Fruit fly (Drosophila melanogaster) whole organism, pupa: ENCODE results near the gene Dhdds.

ENCODE experiments used
- CG10348 ChIP-seq: fragments of 200-800 bp; sonication (Bioruptor generic); IDR thresholded peaks from 2 replicates; pipeline ENCODE4 v1.3.6; 2022; ENCODE audit warnings: missing biosample characterization, missing genetic modification characterization
- CG12605 ChIP-seq: fragments of 200-800 bp; sonication (Bioruptor generic); IDR thresholded peaks from 2 replicates; pipeline ENCODE4 v1.3.6; 2022; ENCODE audit warnings: missing biosample characterization, missing genetic modification characterization
- CG13204 ChIP-seq: fragments of 200-800 bp; sonication (Bioruptor generic); optimal IDR thresholded peaks from 2 replicates; lab custom pipeline; 2018; ENCODE audit warnings: missing biosample characterization, mild to moderate bottlenecking, missing genetic modification characterization, moderate library complexity
- CG14655 ChIP-seq: fragments of 200-800 bp; sonication (Bioruptor generic); optimal IDR thresholded peaks from 3 replicates; lab custom pipeline; 2017; ENCODE audit warnings: mild to moderate bottlenecking, missing biosample characterization, missing genetic modification reagents, missing genetic modification characterization
- CG15710 ChIP-seq: fragments of 200-800 bp; sonication (Bioruptor generic); optimal IDR thresholded peaks from 2 replicates; lab custom pipeline; 2018; ENCODE audit warnings: missing biosample characterization, mild to moderate bottlenecking, missing genetic modification characterization, moderate library complexity
- CG17806 ChIP-seq: fragments of 200-800 bp; sonication (Bioruptor generic); optimal IDR thresholded peaks from 2 replicates; lab custom pipeline; 2018; ENCODE audit warnings: missing biosample characterization, mild to moderate bottlenecking, missing genetic modification characterization, moderate library complexity
- CG32121 ChIP-seq: fragments of 200-800 bp; sonication (Bioruptor generic); IDR thresholded peaks from 2 replicates; pipeline ENCODE4 v1.3.6; 2022; ENCODE audit warnings: missing biosample characterization, missing genetic modification characterization
- CG34367 ChIP-seq: fragments of 200-800 bp; sonication (Bioruptor generic); optimal IDR thresholded peaks from 2 replicates; lab custom pipeline; 2018; ENCODE audit warnings: missing biosample characterization, mild to moderate bottlenecking, missing genetic modification characterization
- CG4496 ChIP-seq: fragments of 200-800 bp; sonication (Bioruptor generic); IDR thresholded peaks from 3 replicates; pipeline ENCODE4 v1.3.6; 2022; ENCODE audit warnings: missing biosample characterization, missing genetic modification characterization
- CG8159 ChIP-seq: fragments of 200-800 bp; sonication (Bioruptor generic); optimal IDR thresholded peaks from 3 replicates; lab custom pipeline; 2018; ENCODE audit warnings: missing biosample characterization, mild to moderate bottlenecking, missing genetic modification characterization, moderate library complexity
- CG8301 ChIP-seq: fragments of 200-800 bp; sonication (Bioruptor generic); optimal IDR thresholded peaks from 2 replicates; lab custom pipeline; 2018; ENCODE audit warnings: missing biosample characterization, mild to moderate bottlenecking, missing genetic modification characterization
- CG9948 ChIP-seq: fragments of 200-800 bp; sonication (Bioruptor generic); optimal IDR thresholded peaks from 2 replicates; lab custom pipeline; 2018; ENCODE audit warnings: missing biosample characterization, mild to moderate bottlenecking, missing genetic modification characterization, moderate library complexity
- D1 ChIP-seq: fragments of 200-800 bp; sonication (Bioruptor generic); optimal IDR thresholded peaks from 2 replicates; lab custom pipeline; 2018; ENCODE audit warnings: missing biosample characterization, mild to moderate bottlenecking, missing genetic modification characterization, moderate library complexity
- EcR ChIP-seq: fragments of 200-800 bp; sonication (Bioruptor generic); optimal IDR thresholded peaks from 3 replicates; lab custom pipeline; 2019; ENCODE audit warnings: missing biosample characterization, missing genetic modification characterization, mild to moderate bottlenecking, moderate library complexity, missing genetic modification reagents
- Ets98B ChIP-seq: fragments of 200-800 bp; sonication (Bioruptor generic); IDR thresholded peaks from 2 replicates; pipeline ENCODE4 v1.3.6; 2022; ENCODE audit warnings: missing biosample characterization, missing genetic modification characterization
- Pif1A ChIP-seq: fragments of 200-800 bp; sonication (Bioruptor generic); optimal IDR thresholded peaks from 3 replicates; lab custom pipeline; 2016; ENCODE audit warnings: missing biosample characterization, missing genetic modification characterization
- Pif1B ChIP-seq: fragments of 200-800 bp; sonication (Bioruptor generic); optimal IDR thresholded peaks from 3 replicates; lab custom pipeline; 2016; ENCODE audit warnings: missing biosample characterization, missing genetic modification characterization
- Snoo ChIP-seq: fragments of 200-800 bp; sonication (Bioruptor generic); optimal IDR thresholded peaks from 3 replicates; lab custom pipeline; 2017; ENCODE audit warnings: missing biosample characterization, mild to moderate bottlenecking, missing genetic modification characterization, inconsistent platforms
- fd96Ca ChIP-seq: fragments of 200-800 bp; sonication (Bioruptor generic); IDR thresholded peaks from 3 replicates; pipeline ENCODE4 v1.3.6; 2022; ENCODE audit warnings: missing biosample characterization, missing genetic modification characterization
- gl ChIP-seq: fragments of 200-800 bp; sonication (Bioruptor generic); optimal IDR thresholded peaks from 2 replicates; lab custom pipeline; 2018; ENCODE audit warnings: missing biosample characterization, mild to moderate bottlenecking, missing genetic modification characterization
- rn ChIP-seq: fragments of 200-800 bp; sonication (Bioruptor generic); IDR thresholded peaks from 2 replicates; pipeline ENCODE4 v1.3.6; 2022; ENCODE audit warnings: missing biosample characterization, missing genetic modification characterization

Dhdds gene

DNA sequence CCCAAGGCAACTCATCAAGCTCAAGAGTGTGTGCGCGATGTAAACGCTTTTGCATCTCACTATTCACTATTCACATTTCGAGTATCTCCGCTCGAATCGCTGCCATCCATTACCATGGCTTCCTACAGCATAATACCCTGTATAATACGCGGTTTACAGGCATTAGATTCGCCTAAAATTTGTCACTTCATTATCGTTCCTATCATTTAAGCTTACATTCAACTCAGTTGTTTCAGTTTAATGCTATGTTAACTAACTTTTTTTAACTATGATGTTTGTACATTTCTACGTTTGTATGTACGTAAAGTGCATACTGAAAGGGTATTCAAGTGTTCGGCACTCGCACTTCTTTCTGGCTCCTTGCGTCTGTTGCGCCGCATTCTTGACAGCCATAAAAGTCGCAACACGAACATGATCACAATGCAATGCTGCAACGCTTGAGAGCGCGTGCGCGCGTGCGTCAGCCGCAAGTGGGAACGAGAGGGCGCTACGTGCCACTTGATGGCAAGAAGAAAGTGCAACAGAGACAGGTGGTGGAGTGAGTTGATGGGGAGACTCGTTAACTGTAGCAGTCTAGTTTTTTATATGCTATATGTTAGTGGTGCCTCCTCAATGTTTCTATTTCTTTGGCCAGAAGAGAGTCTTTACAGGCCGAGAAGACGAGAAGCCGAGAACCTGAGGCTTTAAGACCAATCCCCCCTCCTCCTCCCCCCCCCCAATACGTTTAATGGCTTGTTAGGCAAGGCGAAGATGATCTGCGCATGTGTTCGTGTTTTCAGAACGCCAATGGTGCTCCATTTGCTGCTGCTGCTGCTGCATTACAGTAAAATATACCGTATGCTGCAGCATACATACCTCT lies 44.1 kb upstream of the Dhdds start:
- peak; percentile 14 for TF ChIP-seq CG8301
- TF ChIP-seq Pif1A (GFP tag; lab: Kevin White, UChicago), result peak; percentile 1
- TF ChIP-seq CG32121 (GFP tag; lab: Robert Waterston, UW), result no peak
- no peak for TF ChIP-seq D1 (tag; lab: Kevin White, UChicago)
- TF ChIP-seq CG13204 (GFP tag; lab: Kevin White, UChicago), result peak; percentile 45
- no peak for TF ChIP-seq CG9948 (tag; lab: Kevin White, UChicago)
- no peak for TF ChIP-seq CG10348 (GFP tag; lab: Robert Waterston, UW)
- TF ChIP-seq gl, result no peak
- TF ChIP-seq CG8159 (tag; lab: Kevin White, UChicago), result peak; percentile 1
- peak; percentile 19; the same call in 1 of the 3 replicates for TF ChIP-seq CG4496 (GFP tag; lab: Robert Waterston, UW)
- TF ChIP-seq, all 21 proteins: peak for 5

DNA sequence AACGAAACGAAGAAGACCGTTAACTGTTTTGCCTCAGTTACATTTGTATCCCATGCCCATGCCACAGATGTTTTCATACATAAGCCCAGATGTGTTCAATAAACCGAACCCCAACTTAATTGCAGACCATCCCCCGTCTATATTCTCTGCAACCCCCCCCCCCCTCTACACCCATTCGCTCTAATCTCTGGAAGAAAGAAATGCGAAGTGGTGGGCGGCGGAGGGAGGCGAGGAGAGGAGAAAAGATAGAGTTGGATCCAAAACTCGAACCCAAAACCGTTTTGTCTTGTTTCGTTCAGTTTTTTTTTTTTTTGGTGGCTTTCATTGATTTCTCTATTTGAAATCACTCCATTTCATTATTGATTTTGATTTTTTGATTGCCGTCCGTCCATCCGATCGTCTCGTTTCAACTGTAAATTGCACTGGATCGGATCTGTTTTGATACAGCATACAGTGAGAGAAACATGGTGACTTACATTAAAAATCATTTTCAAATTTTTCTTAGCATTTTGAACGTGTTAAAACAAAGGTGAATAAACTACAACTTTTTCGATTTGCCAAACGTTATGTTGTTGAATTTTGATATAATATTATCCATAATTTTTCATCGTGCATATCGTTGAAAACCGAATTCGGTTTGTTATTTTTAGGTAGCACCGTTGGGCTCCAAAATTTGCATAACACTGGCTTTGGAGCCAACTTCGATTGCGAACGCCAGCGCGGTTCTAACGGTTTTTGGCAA lies 42.5 kb upstream of the Dhdds start:
- TF ChIP-seq CG14655 (GFP tag; lab: Kevin White, UChicago) (peak; percentile 36), CG8159 (tag; lab: Kevin White, UChicago) (no peak), CG34367 (tag; lab: Kevin White, UChicago) (peak; percentile 8), CG32121 (GFP tag; lab: Robert Waterston, UW) (no peak), gl (no peak), rn (GFP tag; lab: Robert Waterston, UW) (0 out of 2 replicates have a peak, but pooled peaks have one; percentile 25), EcR (GFP tag; lab: Kevin White, UChicago) (no peak), CG10348 (GFP tag; lab: Robert Waterston, UW) (no peak), Snoo (tag; lab: Kevin White, UChicago) (peak; percentile 2), CG12605 (no peak), Pif1A (GFP tag; lab: Kevin White, UChicago) (peak; percentile 28), Ets98B (GFP tag; lab: Robert Waterston, UW) (peak; percentile 46), fd96Ca (no peak), D1 (tag; lab: Kevin White, UChicago) (no peak), Pif1B (GFP tag; lab: Kevin White, UChicago) (peak; percentile 20), CG15710 (tag; lab: Kevin White, UChicago) (no peak), CG9948 (tag; lab: Kevin White, UChicago) (peak; percentile 16), CG8301 (peak; percentile 26), CG13204 (GFP tag; lab: Kevin White, UChicago) (no peak), CG4496 (GFP tag; lab: Robert Waterston, UW) (peak; percentile 53; the same call in 2 of the 3 replicates), CG17806 (peak; percentile 29)

DNA sequence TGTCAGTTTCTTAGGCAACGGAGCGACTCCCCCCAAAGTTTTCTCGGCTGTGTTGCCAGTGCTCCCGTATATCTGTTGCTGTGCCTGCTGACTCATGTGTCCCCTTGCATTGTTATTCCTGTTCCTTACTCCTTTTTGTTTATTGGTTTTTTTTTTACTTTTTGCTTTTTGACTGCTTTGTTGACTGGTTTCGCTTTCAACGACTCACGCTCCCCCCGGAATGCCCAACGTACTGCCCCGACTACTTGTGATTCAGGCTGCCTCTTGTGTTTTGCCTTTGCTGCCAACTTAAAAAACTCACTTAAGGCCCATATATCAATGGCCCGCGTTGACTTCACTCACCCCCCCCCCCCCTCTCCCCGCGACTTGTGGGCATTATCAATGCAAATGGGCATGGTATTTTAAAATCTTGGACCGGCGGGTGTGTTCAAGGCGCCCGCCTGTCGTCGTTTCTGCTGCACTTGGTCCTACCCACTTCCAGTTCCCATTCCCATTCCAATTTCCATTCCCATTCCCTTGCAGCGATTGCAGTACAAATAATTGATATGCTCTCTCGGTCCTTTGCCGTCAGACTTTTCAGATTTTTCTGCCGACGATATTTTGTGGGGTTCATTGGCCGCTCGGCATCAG lies 40.3 kb upstream of the Dhdds start:
- peak; percentile 23 for TF ChIP-seq Snoo (tag; lab: Kevin White, UChicago)
- TF ChIP-seq CG8301, result no peak
- peak; percentile 7 for TF ChIP-seq CG34367 (tag; lab: Kevin White, UChicago)
- TF ChIP-seq CG12605, result no peak
- no peak for TF ChIP-seq Pif1A (GFP tag; lab: Kevin White, UChicago)
- TF ChIP-seq CG17806, result peak; percentile 23
- TF ChIP-seq CG4496 (GFP tag; lab: Robert Waterston, UW), result no peak
- TF ChIP-seq rn (GFP tag; lab: Robert Waterston, UW), result no peak
- TF ChIP-seq CG8159 (tag; lab: Kevin White, UChicago), result peak; percentile 39
- TF ChIP-seq CG32121 (GFP tag; lab: Robert Waterston, UW), result no peak
- peak; percentile 29 for TF ChIP-seq CG15710 (tag; lab: Kevin White, UChicago)
- no peak for TF ChIP-seq D1 (tag; lab: Kevin White, UChicago)
- no peak for TF ChIP-seq fd96Ca
- no peak for TF ChIP-seq CG9948 (tag; lab: Kevin White, UChicago)
- TF ChIP-seq CG13204 (GFP tag; lab: Kevin White, UChicago), result peak; percentile 69
- TF ChIP-seq CG10348 (GFP tag; lab: Robert Waterston, UW), result no peak
- TF ChIP-seq gl, result peak; percentile 71
- peak; percentile 82 for TF ChIP-seq EcR (GFP tag; lab: Kevin White, UChicago)
- no peak for TF ChIP-seq Pif1B (GFP tag; lab: Kevin White, UChicago)
- TF ChIP-seq Ets98B (GFP tag; lab: Robert Waterston, UW), result no peak
- TF ChIP-seq CG14655 (GFP tag; lab: Kevin White, UChicago), result no peak
- TF ChIP-seq, all 21 proteins: peak for 8

DNA sequence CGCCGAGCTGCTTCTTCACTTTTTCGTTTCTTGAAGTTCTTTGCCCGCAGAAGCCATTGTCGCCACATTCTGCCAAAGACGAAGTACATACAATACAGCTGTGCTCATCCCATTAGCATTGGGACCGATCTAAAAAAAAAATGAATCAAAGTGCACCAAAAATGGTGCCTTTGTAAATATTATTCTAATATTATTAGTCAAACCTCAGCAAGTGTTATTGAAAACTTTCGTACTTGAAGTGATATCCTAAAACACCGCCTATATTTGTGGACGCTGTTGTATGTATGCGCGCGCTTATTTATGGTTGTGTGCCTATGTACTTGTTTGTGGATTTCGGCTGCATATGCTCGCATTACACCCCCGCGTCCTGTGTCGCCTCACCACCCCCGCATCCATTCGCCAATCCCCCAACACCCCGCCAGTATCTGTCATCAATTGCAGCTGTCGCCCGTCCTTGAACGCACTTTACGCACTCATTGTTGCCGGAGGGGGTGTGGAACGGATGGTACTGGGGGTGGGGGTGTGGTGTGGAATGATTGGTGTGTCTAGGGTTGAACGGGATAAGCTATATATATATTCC lies 39.3 kb upstream of the Dhdds start:
- peak; percentile 68 for TF ChIP-seq EcR (GFP tag; lab: Kevin White, UChicago)
- peak; percentile 89 for TF ChIP-seq CG14655 (GFP tag; lab: Kevin White, UChicago)
- peak; percentile 84 for TF ChIP-seq CG32121 (GFP tag; lab: Robert Waterston, UW)
- TF ChIP-seq rn (GFP tag; lab: Robert Waterston, UW), result peak; percentile 74
- TF ChIP-seq CG13204 (GFP tag; lab: Kevin White, UChicago), result peak; percentile 86
- peak; percentile 45 for TF ChIP-seq D1 (tag; lab: Kevin White, UChicago)
- peak; percentile 91 for TF ChIP-seq CG34367 (tag; lab: Kevin White, UChicago)
- peak; percentile 89 for TF ChIP-seq Pif1B (GFP tag; lab: Kevin White, UChicago)
- peak; percentile 91 for TF ChIP-seq Pif1A (GFP tag; lab: Kevin White, UChicago)
- TF ChIP-seq CG17806, result peak; percentile 90
- peak; percentile 89 for TF ChIP-seq CG12605
- peak; percentile 95 for TF ChIP-seq CG4496 (GFP tag; lab: Robert Waterston, UW)
- TF ChIP-seq CG15710 (tag; lab: Kevin White, UChicago), result peak; percentile 93
- TF ChIP-seq gl, result peak; percentile 88
- TF ChIP-seq CG9948 (tag; lab: Kevin White, UChicago), result peak; percentile 92
- TF ChIP-seq fd96Ca, result peak; percentile 93
- TF ChIP-seq Snoo (tag; lab: Kevin White, UChicago), result peak; percentile 86
- TF ChIP-seq CG8159 (tag; lab: Kevin White, UChicago), result peak; percentile 93
- TF ChIP-seq Ets98B (GFP tag; lab: Robert Waterston, UW), result peak; percentile 91
- peak; percentile 64 for TF ChIP-seq CG10348 (GFP tag; lab: Robert Waterston, UW)
- peak; percentile 87 for TF ChIP-seq CG8301
